Fruit fly (Drosophila melanogaster) whole organism: ENCODE data around the gene snRNP-U1-C.

ENCODE experiments used
- CG8478 ChIP-seq: fragments of >200 bp; optimal IDR thresholded peaks from 2 replicates; lab custom pipeline; 2018; ENCODE audit warnings: inconsistent platforms
- Dll ChIP-seq: fragments of >200 bp; optimal IDR thresholded peaks from 2 replicates; lab custom pipeline; 2017
- EcR ChIP-seq, 2 experiments: fragments of >200 bp; optimal IDR thresholded peaks; 2 replicates each; lab custom pipeline; 2017; ENCODE audit warnings: missing biosample characterization in 2 of 2, missing genetic modification characterization in 2 of 2, missing genetic modification reagents in 2 of 2
- pan ChIP-seq: fragments of >200 bp; optimal IDR thresholded peaks from 2 replicates; lab custom pipeline; 2017
- psq ChIP-seq: fragments of >200 bp; optimal IDR thresholded peaks from 2 replicates; lab custom pipeline; 2017
- usp ChIP-seq: fragments of >200 bp; optimal IDR thresholded peaks from 2 replicates; lab custom pipeline; 2017; ENCODE audit warnings: missing biosample characterization, missing genetic modification characterization, mixed read lengths

The snRNP-U1-C gene

dm6 chr3R:19014027-19014426 is 30.6 kb upstream of the snRNP-U1-C start:
- TF ChIP-seq Dll (lab: Kevin White, UChicago) (no peak), CG8478 (lab: Kevin White, UChicago) (no peak), EcR (GFP tag; optimal IDR thresholded peaks at IDR 0.05; lab: Kevin White, UChicago) (no peak), psq (no peak), pan (lab: Kevin White, UChicago) (no peak), usp (GFP tag; lab: Kevin White, UChicago) (no peak)

- TF ChIP-seq psq (no peak), usp (GFP tag; lab: Kevin White, UChicago) (no peak), pan (lab: Kevin White, UChicago) (no peak), CG8478 (lab: Kevin White, UChicago) (no peak), Dll (lab: Kevin White, UChicago) (no peak), EcR (GFP tag; optimal IDR thresholded peaks at IDR 0.05; lab: Kevin White, UChicago) (no peak)
These were observed 28.4 kb upstream of the snRNP-U1-C start for dm6 chr3R:19011885-19012284.

- no peak for TF ChIP-seq psq
- no peak for TF ChIP-seq pan (lab: Kevin White, UChicago)
- no peak for TF ChIP-seq CG8478 (lab: Kevin White, UChicago)
- no peak for TF ChIP-seq Dll (lab: Kevin White, UChicago)
- TF ChIP-seq EcR (GFP tag; optimal IDR thresholded peaks at IDR 0.05; lab: Kevin White, UChicago): no peak
- no peak for TF ChIP-seq usp (GFP tag; lab: Kevin White, UChicago)
These were observed 27.5 kb upstream of the snRNP-U1-C start for dm6 chr3R:19010923-19011322.

- TF ChIP-seq CG8478 (lab: Kevin White, UChicago): no peak
- no peak for TF ChIP-seq EcR (GFP tag; optimal IDR thresholded peaks at IDR 0.05; lab: Kevin White, UChicago)
- TF ChIP-seq psq: no peak
- TF ChIP-seq Dll (lab: Kevin White, UChicago): no peak
- TF ChIP-seq usp (GFP tag; lab: Kevin White, UChicago): no peak
- TF ChIP-seq pan (lab: Kevin White, UChicago): no peak
These were observed 18.3 kb upstream of the snRNP-U1-C start for dm6 chr3R:19001701-19002100.

dm6 chr3R:18999906-19000451 is 16.5 kb upstream of the snRNP-U1-C start:
- no peak for TF ChIP-seq CG8478 (lab: Kevin White, UChicago)
- TF ChIP-seq EcR (GFP tag; optimal IDR thresholded peaks at IDR 0.05; lab: Kevin White, UChicago): no peak
- TF ChIP-seq psq: no peak
- no peak for TF ChIP-seq Dll (lab: Kevin White, UChicago)
- no peak for TF ChIP-seq usp (GFP tag; lab: Kevin White, UChicago)
- TF ChIP-seq pan (lab: Kevin White, UChicago): no peak

- TF ChIP-seq EcR (GFP tag; optimal IDR thresholded peaks at IDR 0.05; lab: Kevin White, UChicago) (no peak), usp (GFP tag; lab: Kevin White, UChicago) (no peak), pan (lab: Kevin White, UChicago) (no peak), Dll (lab: Kevin White, UChicago) (no peak), psq (no peak), CG8478 (lab: Kevin White, UChicago) (no peak)
These were observed 14.9 kb upstream of the snRNP-U1-C start for dm6 chr3R:18998370-18998769.

- TF ChIP-seq Dll (lab: Kevin White, UChicago): no peak
- TF ChIP-seq psq: no peak
- no peak for TF ChIP-seq EcR (GFP tag; optimal IDR thresholded peaks at IDR 0.05; lab: Kevin White, UChicago)
These were observed 14.2 kb upstream of the snRNP-U1-C start for dm6 chr3R:18997388-18998287.

- TF ChIP-seq pan (lab: Kevin White, UChicago) (no peak), usp (GFP tag; lab: Kevin White, UChicago) (no peak), Dll (lab: Kevin White, UChicago) (no peak), EcR (GFP tag; optimal IDR thresholded peaks at IDR 0.05; lab: Kevin White, UChicago) (peak; percentile 67 to 71), CG8478 (lab: Kevin White, UChicago) (no peak)
These were observed 12.3 kb upstream of the snRNP-U1-C start for dm6 chr3R:18995556-18996272.

- no peak for TF ChIP-seq usp (GFP tag; lab: Kevin White, UChicago)
- TF ChIP-seq Dll (lab: Kevin White, UChicago): no peak
- TF ChIP-seq psq: no peak
- TF ChIP-seq EcR (GFP tag; optimal IDR thresholded peaks at IDR 0.05; lab: Kevin White, UChicago): no peak
- no peak for TF ChIP-seq pan (lab: Kevin White, UChicago)
- TF ChIP-seq CG8478 (lab: Kevin White, UChicago): no peak
These were observed 9.7 kb upstream of the snRNP-U1-C start for dm6 chr3R:18993159-18993558.

dm6 chr3R:18991721-18992120 is 8.3 kb upstream of the snRNP-U1-C start:
- no peak for TF ChIP-seq psq
- no peak for TF ChIP-seq EcR (GFP tag; optimal IDR thresholded peaks at IDR 0.05; lab: Kevin White, UChicago)
- TF ChIP-seq Dll (lab: Kevin White, UChicago): no peak
- TF ChIP-seq CG8478 (lab: Kevin White, UChicago): no peak
- no peak for TF ChIP-seq pan (lab: Kevin White, UChicago)
- no peak for TF ChIP-seq usp (GFP tag; lab: Kevin White, UChicago)

- TF ChIP-seq usp (GFP tag; lab: Kevin White, UChicago) (no peak), CG8478 (lab: Kevin White, UChicago) (no peak), EcR (GFP tag; optimal IDR thresholded peaks at IDR 0.05; lab: Kevin White, UChicago) (no peak), psq (no peak), pan (lab: Kevin White, UChicago) (no peak), Dll (lab: Kevin White, UChicago) (no peak)
These were observed 7.1 kb upstream of the snRNP-U1-C start for dm6 chr3R:18990514-18990913.
